Fruit fly (Drosophila melanogaster) whole organism, pupa: ENCODE results near the gene CG7016.
A peak's percentile ranks its signal among the peaks of the same experiment; 100 is the strongest.

Source experiments
- CG10348 ChIP-seq: fragments of 200-800 bp; sonication (Bioruptor generic); IDR thresholded peaks from 2 replicates; pipeline ENCODE4 v1.3.6; 2022; ENCODE audit warnings: missing biosample characterization, missing genetic modification characterization
- CG12605 ChIP-seq: fragments of 200-800 bp; sonication (Bioruptor generic); IDR thresholded peaks from 2 replicates; pipeline ENCODE4 v1.3.6; 2022; ENCODE audit warnings: missing biosample characterization, missing genetic modification characterization
- CG15710 ChIP-seq: fragments of 200-800 bp; sonication (Bioruptor generic); optimal IDR thresholded peaks from 2 replicates; lab custom pipeline; 2018; ENCODE audit warnings: missing biosample characterization, mild to moderate bottlenecking, missing genetic modification characterization, moderate library complexity
- CG34367 ChIP-seq: fragments of 200-800 bp; sonication (Bioruptor generic); optimal IDR thresholded peaks from 2 replicates; lab custom pipeline; 2018; ENCODE audit warnings: missing biosample characterization, mild to moderate bottlenecking, missing genetic modification characterization
- CG4496 ChIP-seq: fragments of 200-800 bp; sonication (Bioruptor generic); IDR thresholded peaks from 3 replicates; pipeline ENCODE4 v1.3.6; 2022; ENCODE audit warnings: missing biosample characterization, missing genetic modification characterization
- CG8159 ChIP-seq: fragments of 200-800 bp; sonication (Bioruptor generic); optimal IDR thresholded peaks from 3 replicates; lab custom pipeline; 2018; ENCODE audit warnings: missing biosample characterization, mild to moderate bottlenecking, missing genetic modification characterization, moderate library complexity
- CG8301 ChIP-seq: fragments of 200-800 bp; sonication (Bioruptor generic); optimal IDR thresholded peaks from 2 replicates; lab custom pipeline; 2018; ENCODE audit warnings: missing biosample characterization, mild to moderate bottlenecking, missing genetic modification characterization
- D1 ChIP-seq: fragments of 200-800 bp; sonication (Bioruptor generic); optimal IDR thresholded peaks from 2 replicates; lab custom pipeline; 2018; ENCODE audit warnings: missing biosample characterization, mild to moderate bottlenecking, missing genetic modification characterization, moderate library complexity
- Pif1B ChIP-seq: fragments of 200-800 bp; sonication (Bioruptor generic); optimal IDR thresholded peaks from 3 replicates; lab custom pipeline; 2016; ENCODE audit warnings: missing biosample characterization, missing genetic modification characterization
- fd96Ca ChIP-seq: fragments of 200-800 bp; sonication (Bioruptor generic); IDR thresholded peaks from 3 replicates; pipeline ENCODE4 v1.3.6; 2022; ENCODE audit warnings: missing biosample characterization, missing genetic modification characterization
- rn ChIP-seq: fragments of 200-800 bp; sonication (Bioruptor generic); IDR thresholded peaks from 2 replicates; pipeline ENCODE4 v1.3.6; 2022; ENCODE audit warnings: missing biosample characterization, missing genetic modification characterization

DNA sequence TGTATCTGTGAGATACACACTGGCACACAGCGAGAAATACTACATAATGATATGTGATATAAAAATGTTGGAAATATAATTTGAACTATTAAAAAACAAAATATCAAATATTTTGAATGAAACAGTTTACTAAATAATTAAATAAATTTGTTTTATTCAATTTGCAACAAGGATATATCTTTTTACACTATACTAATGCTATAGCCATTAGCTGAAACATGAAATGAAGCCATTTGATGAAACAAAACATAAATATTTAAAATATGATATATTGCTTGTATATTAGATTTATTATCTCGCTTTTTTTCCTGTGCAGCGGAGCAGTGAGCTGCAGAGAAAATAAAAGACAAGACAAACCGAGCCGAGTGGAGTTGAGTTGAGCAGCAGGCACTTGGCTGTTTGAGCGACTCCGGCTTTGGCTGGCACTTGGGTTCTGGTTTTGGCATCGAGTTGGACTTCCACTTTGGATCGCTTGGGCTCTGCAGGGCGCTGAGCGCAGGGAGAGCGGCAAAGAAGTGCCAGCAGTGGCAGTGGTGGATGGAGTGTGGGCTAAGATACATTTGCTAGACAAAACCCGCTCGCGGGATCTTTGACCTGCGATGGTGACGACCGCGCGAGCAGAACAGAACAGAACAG is 30.7 kb downstream of the CG7016 start:
- TF ChIP-seq CG8159 (tag; lab: Kevin White, UChicago) (peak; percentile 96), rn (GFP tag; lab: Robert Waterston, UW) (peak; percentile 64; the same call in 1 of the 2 replicates), CG10348 (GFP tag; lab: Robert Waterston, UW) (peak; percentile 23; the same call in 1 of the 2 replicates), Pif1B (GFP tag; lab: Kevin White, UChicago) (peak; percentile 76), CG8301 (tag; lab: Kevin White, UChicago) (peak; percentile 94), D1 (tag; lab: Kevin White, UChicago) (peak; percentile 98), CG34367 (tag; lab: Kevin White, UChicago) (peak; percentile 83), CG12605 (GFP tag; lab: Robert Waterston, UW) (peak; percentile 56), CG15710 (tag; lab: Kevin White, UChicago) (peak; percentile 91), fd96Ca (GFP tag; lab: Robert Waterston, UW) (0 out of 3 replicates have a peak, but pooled peaks have one; percentile 12), CG4496 (GFP tag; lab: Robert Waterston, UW) (peak; percentile 79)
